Worm (Caenorhabditis elegans) whole organism, L2 larva: ENCODE results near the gene F01D5.5.

ENCODE experiments used
- R02D3.7 ChIP-seq: fragments of 150-350 bp; optimal IDR thresholded peaks from 2 replicates; lab custom pipeline; 2014; ENCODE audit warnings: missing biosample characterization, missing genetic modification characterization
- aly-2 ChIP-seq: fragments of 150-350 bp; optimal IDR thresholded peaks from 2 replicates; lab custom pipeline; 2014; ENCODE audit warnings: missing biosample characterization, missing genetic modification characterization
- ceh-16 ChIP-seq: fragments of 150-350 bp; optimal IDR thresholded peaks from 2 replicates; lab custom pipeline; 2014; ENCODE audit warnings: missing biosample characterization, missing genetic modification characterization
- ceh-82 ChIP-seq: fragments of 150-350 bp; optimal IDR thresholded peaks from 2 replicates; lab custom pipeline; 2014; ENCODE audit warnings: missing biosample characterization, missing genetic modification characterization
- nhr-11 ChIP-seq: fragments of 150-350 bp; optimal IDR thresholded peaks from 2 replicates; lab custom pipeline; 2014; ENCODE audit warnings: missing biosample characterization, missing genetic modification characterization
- nhr-25 ChIP-seq: fragments of 150-350 bp; sonication (generic microtip); optimal IDR thresholded peaks from 3 replicates; lab custom pipeline; 2014; ENCODE audit warnings: missing biosample characterization, missing genetic modification characterization
- peb-1 ChIP-seq: fragments of 150-350 bp; optimal IDR thresholded peaks from 2 replicates; lab custom pipeline; 2014; ENCODE audit warnings: missing biosample characterization, missing genetic modification characterization

DNA sequence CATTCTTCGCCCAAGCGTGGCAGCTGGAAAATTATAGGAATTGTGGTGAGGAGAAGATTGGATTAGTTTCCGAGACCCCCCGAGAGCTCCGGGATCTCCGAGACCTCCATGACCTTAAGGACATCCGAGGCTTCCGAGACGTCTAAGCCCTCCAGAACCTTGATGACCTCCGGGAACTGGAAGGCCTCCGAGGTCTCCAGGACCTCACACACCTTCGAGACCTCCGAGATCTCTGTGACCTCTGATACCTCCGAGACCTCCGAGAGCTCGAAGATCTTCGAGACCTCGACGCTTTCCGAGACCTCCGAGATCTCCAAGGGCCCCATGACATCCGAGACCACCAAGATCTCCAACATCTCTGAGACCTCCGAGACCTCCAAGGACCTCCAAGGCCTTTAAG, 19.9 kb downstream of the F01D5.5 start:
- TF ChIP-seq R02D3.7 (tag; lab: Kevin White, UChicago) (no peak), nhr-25 (tag; lab: Kevin White, UChicago) (no peak), peb-1 (tag; lab: Kevin White, UChicago) (no peak), nhr-11 (tag; lab: Kevin White, UChicago) (no peak), aly-2 (tag; lab: Kevin White, UChicago) (no peak), ceh-16 (tag; lab: Kevin White, UChicago) (no peak), ceh-82 (tag; lab: Kevin White, UChicago) (no peak)
